Worm (Caenorhabditis elegans): ENCODE results near the gene C35D10.6.

DNA sequence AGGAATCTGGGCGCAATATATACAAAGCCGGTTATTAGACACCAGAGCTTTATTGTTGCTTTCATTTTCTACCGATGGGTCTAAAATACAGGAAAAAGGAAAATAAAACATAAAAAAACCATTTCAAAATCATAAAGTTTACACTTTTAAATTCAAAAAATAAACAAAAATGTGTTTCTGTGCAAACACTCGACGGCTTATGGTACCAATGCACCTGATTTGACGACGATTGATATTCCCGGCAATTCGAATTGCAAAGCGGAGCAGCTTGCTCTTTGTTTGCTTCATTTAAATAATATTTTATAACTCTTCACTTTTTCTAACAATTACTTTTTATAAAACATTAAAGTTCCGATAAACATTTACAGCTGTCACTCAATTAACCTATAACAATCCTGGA lies 9.0 kb upstream of the C35D10.6 start, which contains the start of gene F26A1.1:
- no peak for TF ChIP-seq elt-2 (tag; optimal IDR thresholded peaks at IDR 0.05)
- no peak for TF ChIP-seq pqm-1 (tag; optimal IDR thresholded peaks at IDR 0.05)
- TF ChIP-seq gmeb-2 (tag; optimal IDR thresholded peaks at IDR 0.05), result no peak
- no peak for TF ChIP-seq nfya-1 (tag; optimal IDR thresholded peaks at IDR 0.05)
- no peak for TF ChIP-seq ets-4 (tag; optimal IDR thresholded peaks at IDR 0.05)
- no peak for TF ChIP-seq ceh-22 (tag; optimal IDR thresholded peaks at IDR 0.05)
- no peak for TF ChIP-seq Y22D7AL.16 (tag; optimal IDR thresholded peaks at IDR 0.05)
- TF ChIP-seq lin-11 (tag; optimal IDR thresholded peaks at IDR 0.05), result no peak
- no peak for TF ChIP-seq ahr-1 (tag; optimal IDR thresholded peaks at IDR 0.05)
- TF ChIP-seq pax-1 (tag; optimal IDR thresholded peaks at IDR 0.05), result no peak
- TF ChIP-seq pros-1 (tag; optimal IDR thresholded peaks at IDR 0.05), result no peak
- TF ChIP-seq pha-4 (tag; optimal IDR thresholded peaks at IDR 0.05), result no peak
- no peak for TF ChIP-seq tbx-2 (tag; optimal IDR thresholded peaks at IDR 0.05)

Measured in whole organism, late embryonic.